Fruit fly (Drosophila melanogaster) whole organism, pupa: ENCODE measurements around the gene Ir68b.

Source experiments
- CG10348 ChIP-seq: fragments of 200-800 bp; sonication (Bioruptor generic); IDR thresholded peaks from 2 replicates; pipeline ENCODE4 v1.3.6; 2022; ENCODE audit warnings: missing biosample characterization, missing genetic modification characterization
- CG12605 ChIP-seq: fragments of 200-800 bp; sonication (Bioruptor generic); IDR thresholded peaks from 2 replicates; pipeline ENCODE4 v1.3.6; 2022; ENCODE audit warnings: missing biosample characterization, missing genetic modification characterization
- CG13204 ChIP-seq: fragments of 200-800 bp; sonication (Bioruptor generic); optimal IDR thresholded peaks from 2 replicates; lab custom pipeline; 2018; ENCODE audit warnings: missing biosample characterization, mild to moderate bottlenecking, missing genetic modification characterization, moderate library complexity
- CG14655 ChIP-seq: fragments of 200-800 bp; sonication (Bioruptor generic); optimal IDR thresholded peaks from 3 replicates; lab custom pipeline; 2017; ENCODE audit warnings: mild to moderate bottlenecking, missing biosample characterization, missing genetic modification reagents, missing genetic modification characterization
- CG15710 ChIP-seq: fragments of 200-800 bp; sonication (Bioruptor generic); optimal IDR thresholded peaks from 2 replicates; lab custom pipeline; 2018; ENCODE audit warnings: missing biosample characterization, mild to moderate bottlenecking, missing genetic modification characterization, moderate library complexity
- CG17806 ChIP-seq: fragments of 200-800 bp; sonication (Bioruptor generic); optimal IDR thresholded peaks from 2 replicates; lab custom pipeline; 2018; ENCODE audit warnings: missing biosample characterization, mild to moderate bottlenecking, missing genetic modification characterization, moderate library complexity
- CG32121 ChIP-seq: fragments of 200-800 bp; sonication (Bioruptor generic); IDR thresholded peaks from 2 replicates; pipeline ENCODE4 v1.3.6; 2022; ENCODE audit warnings: missing biosample characterization, missing genetic modification characterization
- CG34367 ChIP-seq: fragments of 200-800 bp; sonication (Bioruptor generic); optimal IDR thresholded peaks from 2 replicates; lab custom pipeline; 2018; ENCODE audit warnings: missing biosample characterization, mild to moderate bottlenecking, missing genetic modification characterization
- CG4496 ChIP-seq: fragments of 200-800 bp; sonication (Bioruptor generic); IDR thresholded peaks from 3 replicates; pipeline ENCODE4 v1.3.6; 2022; ENCODE audit warnings: missing biosample characterization, missing genetic modification characterization
- CG8159 ChIP-seq: fragments of 200-800 bp; sonication (Bioruptor generic); optimal IDR thresholded peaks from 3 replicates; lab custom pipeline; 2018; ENCODE audit warnings: missing biosample characterization, mild to moderate bottlenecking, missing genetic modification characterization, moderate library complexity
- CG8301 ChIP-seq: fragments of 200-800 bp; sonication (Bioruptor generic); optimal IDR thresholded peaks from 2 replicates; lab custom pipeline; 2018; ENCODE audit warnings: missing biosample characterization, mild to moderate bottlenecking, missing genetic modification characterization
- CG9948 ChIP-seq: fragments of 200-800 bp; sonication (Bioruptor generic); optimal IDR thresholded peaks from 2 replicates; lab custom pipeline; 2018; ENCODE audit warnings: missing biosample characterization, mild to moderate bottlenecking, missing genetic modification characterization, moderate library complexity
- D1 ChIP-seq: fragments of 200-800 bp; sonication (Bioruptor generic); optimal IDR thresholded peaks from 2 replicates; lab custom pipeline; 2018; ENCODE audit warnings: missing biosample characterization, mild to moderate bottlenecking, missing genetic modification characterization, moderate library complexity
- EcR ChIP-seq: fragments of 200-800 bp; sonication (Bioruptor generic); optimal IDR thresholded peaks from 3 replicates; lab custom pipeline; 2019; ENCODE audit warnings: missing biosample characterization, missing genetic modification characterization, mild to moderate bottlenecking, moderate library complexity, missing genetic modification reagents
- Ets98B ChIP-seq: fragments of 200-800 bp; sonication (Bioruptor generic); IDR thresholded peaks from 2 replicates; pipeline ENCODE4 v1.3.6; 2022; ENCODE audit warnings: missing biosample characterization, missing genetic modification characterization
- Pif1A ChIP-seq: fragments of 200-800 bp; sonication (Bioruptor generic); optimal IDR thresholded peaks from 3 replicates; lab custom pipeline; 2016; ENCODE audit warnings: missing biosample characterization, missing genetic modification characterization
- Pif1B ChIP-seq: fragments of 200-800 bp; sonication (Bioruptor generic); optimal IDR thresholded peaks from 3 replicates; lab custom pipeline; 2016; ENCODE audit warnings: missing biosample characterization, missing genetic modification characterization
- Snoo ChIP-seq: fragments of 200-800 bp; sonication (Bioruptor generic); optimal IDR thresholded peaks from 3 replicates; lab custom pipeline; 2017; ENCODE audit warnings: missing biosample characterization, mild to moderate bottlenecking, missing genetic modification characterization, inconsistent platforms
- fd96Ca ChIP-seq: fragments of 200-800 bp; sonication (Bioruptor generic); IDR thresholded peaks from 3 replicates; pipeline ENCODE4 v1.3.6; 2022; ENCODE audit warnings: missing biosample characterization, missing genetic modification characterization
- gl ChIP-seq: fragments of 200-800 bp; sonication (Bioruptor generic); optimal IDR thresholded peaks from 2 replicates; lab custom pipeline; 2018; ENCODE audit warnings: missing biosample characterization, mild to moderate bottlenecking, missing genetic modification characterization
- rn ChIP-seq: fragments of 200-800 bp; sonication (Bioruptor generic); IDR thresholded peaks from 2 replicates; pipeline ENCODE4 v1.3.6; 2022; ENCODE audit warnings: missing biosample characterization, missing genetic modification characterization

Ir68b gene

dm6 chr3L:12109045-12109632, 18.1 kb downstream of the Ir68b start:
- TF ChIP-seq Ets98B (GFP tag; lab: Robert Waterston, UW) (no peak; the same call in 1 of the 2 replicates), gl (tag; lab: Kevin White, UChicago) (no peak), Snoo (tag; lab: Kevin White, UChicago) (no peak), CG8159 (tag; lab: Kevin White, UChicago) (no peak), EcR (GFP tag; lab: Kevin White, UChicago) (peak; percentile 68), CG9948 (peak; percentile 23), Pif1A (GFP tag; lab: Kevin White, UChicago) (peak; percentile 42), fd96Ca (GFP tag; lab: Robert Waterston, UW) (peak; percentile 53; the same call in 2 of the 3 replicates), CG4496 (peak; percentile 10; the same call in 1 of the 3 replicates), CG12605 (GFP tag; lab: Robert Waterston, UW) (no peak), CG32121 (GFP tag; lab: Robert Waterston, UW) (peak; percentile 62), CG34367 (tag; lab: Kevin White, UChicago) (no peak), Pif1B (GFP tag; lab: Kevin White, UChicago) (peak; percentile 16), rn (GFP tag; lab: Robert Waterston, UW) (no peak), CG8301 (tag; lab: Kevin White, UChicago) (peak; percentile 61), CG14655 (GFP tag; lab: Kevin White, UChicago) (peak; percentile 73), CG13204 (GFP tag; lab: Kevin White, UChicago) (peak; percentile 49), CG15710 (tag; lab: Kevin White, UChicago) (peak; percentile 31), D1 (tag; lab: Kevin White, UChicago) (no peak), CG17806 (tag; lab: Kevin White, UChicago) (peak; percentile 40), CG10348 (no peak)
- TF ChIP-seq, all 21 proteins: peak for 12

dm6 chr3L:12108515-12108914, 18.7 kb downstream of the Ir68b start:
- TF ChIP-seq CG17806 (tag; lab: Kevin White, UChicago) (no peak), CG10348 (no peak), CG14655 (GFP tag; lab: Kevin White, UChicago) (peak; percentile 56), Ets98B (GFP tag; lab: Robert Waterston, UW) (no peak), Snoo (tag; lab: Kevin White, UChicago) (no peak), EcR (GFP tag; lab: Kevin White, UChicago) (no peak), CG8159 (tag; lab: Kevin White, UChicago) (peak; percentile 37), D1 (tag; lab: Kevin White, UChicago) (no peak), CG32121 (GFP tag; lab: Robert Waterston, UW) (no peak), CG13204 (GFP tag; lab: Kevin White, UChicago) (no peak)

DNA sequence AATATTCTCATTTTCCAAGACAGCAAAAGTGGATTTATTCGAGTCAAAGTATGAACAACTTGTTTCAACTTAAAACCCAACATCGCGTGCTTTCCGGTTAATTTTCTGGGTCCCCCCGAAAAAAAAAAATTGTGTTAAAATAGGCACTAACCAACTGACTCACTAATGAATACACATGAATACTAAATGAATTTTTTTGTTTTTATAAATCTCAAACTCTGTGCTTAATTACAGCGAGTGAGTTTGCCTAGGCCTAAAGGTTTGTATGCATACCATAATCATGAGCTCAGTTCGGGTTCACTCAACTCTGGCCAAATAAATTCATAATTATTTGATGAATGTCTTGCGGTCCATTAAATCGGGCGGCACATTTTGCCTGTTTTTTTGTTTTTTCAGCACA, 19.8 kb downstream of the Ir68b start:
- no peak for TF ChIP-seq fd96Ca (GFP tag; lab: Robert Waterston, UW)
- no peak for TF ChIP-seq CG10348
- TF ChIP-seq rn (GFP tag; lab: Robert Waterston, UW), result no peak
- TF ChIP-seq Pif1B (GFP tag; lab: Kevin White, UChicago), result no peak
- no peak for TF ChIP-seq D1 (tag; lab: Kevin White, UChicago)
- no peak for TF ChIP-seq gl (tag; lab: Kevin White, UChicago)
- TF ChIP-seq CG9948, result no peak
- TF ChIP-seq CG34367 (tag; lab: Kevin White, UChicago), result no peak
- TF ChIP-seq Ets98B (GFP tag; lab: Robert Waterston, UW), result no peak
- TF ChIP-seq CG32121 (GFP tag; lab: Robert Waterston, UW), result no peak
- TF ChIP-seq CG17806 (tag; lab: Kevin White, UChicago), result no peak
- no peak for TF ChIP-seq CG4496
- TF ChIP-seq CG12605 (GFP tag; lab: Robert Waterston, UW), result no peak
- TF ChIP-seq CG15710 (tag; lab: Kevin White, UChicago), result no peak
- TF ChIP-seq EcR (GFP tag; lab: Kevin White, UChicago), result no peak
- no peak for TF ChIP-seq Pif1A (GFP tag; lab: Kevin White, UChicago)

dm6 chr3L:12101924-12102383, 25.2 kb downstream of the Ir68b start:
- TF ChIP-seq CG12605 (GFP tag; lab: Robert Waterston, UW) (0 out of 2 replicates have a peak, but pooled peaks have one; percentile 44), CG15710 (tag; lab: Kevin White, UChicago) (peak; percentile 78), Pif1A (GFP tag; lab: Kevin White, UChicago) (peak; percentile 32), CG4496 (no peak), CG34367 (tag; lab: Kevin White, UChicago) (peak; percentile 57), CG13204 (GFP tag; lab: Kevin White, UChicago) (no peak), D1 (tag; lab: Kevin White, UChicago) (peak; percentile 65), Pif1B (GFP tag; lab: Kevin White, UChicago) (peak; percentile 18), CG14655 (GFP tag; lab: Kevin White, UChicago) (peak; percentile 85), CG8159 (tag; lab: Kevin White, UChicago) (peak; percentile 82), CG32121 (GFP tag; lab: Robert Waterston, UW) (no peak), fd96Ca (GFP tag; lab: Robert Waterston, UW) (0 out of 3 replicates have a peak, but pooled peaks have one; percentile 6), CG8301 (tag; lab: Kevin White, UChicago) (peak; percentile 83), Snoo (tag; lab: Kevin White, UChicago) (peak; percentile 35), EcR (GFP tag; lab: Kevin White, UChicago) (no peak), CG17806 (tag; lab: Kevin White, UChicago) (peak; percentile 67), gl (tag; lab: Kevin White, UChicago) (no peak), Ets98B (GFP tag; lab: Robert Waterston, UW) (peak; percentile 41; the same call in 1 of the 2 replicates), rn (GFP tag; lab: Robert Waterston, UW) (no peak), CG9948 (peak; percentile 82)
